Fruit fly (Drosophila melanogaster) Kc167 (cell line): Measurements from ENCODE around the gene CG7453.

Experiments
- Sin3A ChIP-seq: fragments of >200 bp; optimal IDR thresholded peaks from 2 replicates; lab custom pipeline; 2018; ENCODE audit warnings: missing external identifiers
- h ChIP-seq: fragments of >200 bp; optimal IDR thresholded peaks from 3 replicates; lab custom pipeline; 2018; ENCODE audit warnings: missing external identifiers
- psq ChIP-seq: fragments of >200 bp; optimal IDR thresholded peaks from 2 replicates; lab custom pipeline; 2017; ENCODE audit warnings: missing external identifiers
- ttk ChIP-seq: sonication (Bioruptor generic); optimal IDR thresholded peaks from 2 replicates; lab custom pipeline; 2017; ENCODE audit warnings: missing external identifiers

DNA sequence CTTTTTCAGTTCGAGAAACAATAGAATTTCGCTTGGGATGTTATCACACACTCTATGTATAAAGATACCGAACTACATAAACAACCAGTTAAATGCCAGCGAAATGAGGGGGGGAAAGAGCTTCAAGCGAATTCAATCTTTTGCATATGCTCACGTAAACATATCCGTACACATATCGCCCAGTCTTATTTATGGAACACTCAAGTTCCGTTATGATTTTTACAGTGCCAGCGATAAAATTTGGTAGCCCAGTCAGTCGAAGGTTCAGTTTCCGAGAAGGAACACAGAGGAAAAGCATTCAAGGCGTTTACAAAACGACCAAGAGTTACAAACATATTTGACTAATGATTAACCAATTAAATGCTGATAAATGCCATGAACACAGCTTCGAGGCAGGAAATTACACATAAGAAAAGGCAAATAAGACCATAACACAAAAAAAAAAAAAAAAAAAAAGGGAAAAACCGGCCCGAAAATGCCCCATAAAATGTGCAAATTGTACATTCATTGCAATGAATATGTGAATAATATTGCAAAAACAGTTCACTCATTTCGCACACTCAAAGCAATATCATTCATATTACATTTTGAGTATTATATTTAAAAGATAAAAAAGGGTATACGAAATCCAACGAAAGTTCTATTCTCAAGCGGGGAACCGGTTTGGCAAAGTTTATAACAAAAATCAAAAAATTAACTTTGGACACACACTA lies 31.0 kb upstream of the CG7453 start:
- TF ChIP-seq Sin3A (lab: Kevin White, UChicago) (no peak), ttk (lab: Kevin White, UChicago) (no peak), h (lab: Kevin White, UChicago) (no peak), psq (lab: Kevin White, UChicago) (no peak)
